Worm (Caenorhabditis elegans) whole organism, L4/young adult: ENCODE measurements around the gene marb-1.
"Not testable (repeated sequence)": the region's sequence is repeated elsewhere in the genome, so short reads cannot be mapped to it uniquely, and the experiment has no call there.

Experiments
- W03F9.2 ChIP-seq: fragments of 150-350 bp; optimal IDR thresholded peaks from 2 replicates; lab custom pipeline; 2014; ENCODE audit warnings: missing biosample characterization, missing genetic modification characterization
- dao-5 ChIP-seq: sonication (generic microtip); optimal IDR thresholded peaks from 2 replicates; lab custom pipeline; 2016; ENCODE audit warnings: missing genotype, missing genetic modification characterization, moderate library complexity, missing compliant biosample characterization
- him-1 ChIP-seq: sonication (generic microtip); optimal IDR thresholded peaks from 2 replicates; lab custom pipeline; 2016; ENCODE audit warnings: missing genotype, missing genetic modification reagents, missing genetic modification characterization, missing compliant biosample characterization

The marb-1 gene

DNA sequence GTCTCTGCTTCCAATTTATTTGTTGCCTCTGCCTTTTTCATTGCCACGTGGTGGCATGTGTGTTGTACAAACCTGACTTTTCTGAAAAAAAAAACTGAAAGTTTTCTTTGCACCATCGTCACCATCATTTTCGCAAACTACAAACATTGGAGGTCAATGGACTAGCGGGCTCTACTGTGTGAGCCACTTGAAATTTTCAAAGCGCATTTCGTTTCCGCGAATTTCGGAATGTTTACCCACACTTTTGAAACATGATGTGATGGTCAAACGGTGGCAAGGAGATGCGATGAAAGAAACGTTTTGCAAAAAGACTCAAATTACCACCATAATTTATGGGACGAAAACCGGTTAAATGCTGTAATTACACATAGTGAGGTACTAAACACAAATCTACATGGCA is 937 bp downstream of the marb-1 start:
- no peak for TF ChIP-seq dao-5 (tag; lab: Kevin White, UChicago)
- TF ChIP-seq W03F9.2 (tag; lab: Kevin White, UChicago), result no peak
- TF ChIP-seq him-1, result no peak

DNA sequence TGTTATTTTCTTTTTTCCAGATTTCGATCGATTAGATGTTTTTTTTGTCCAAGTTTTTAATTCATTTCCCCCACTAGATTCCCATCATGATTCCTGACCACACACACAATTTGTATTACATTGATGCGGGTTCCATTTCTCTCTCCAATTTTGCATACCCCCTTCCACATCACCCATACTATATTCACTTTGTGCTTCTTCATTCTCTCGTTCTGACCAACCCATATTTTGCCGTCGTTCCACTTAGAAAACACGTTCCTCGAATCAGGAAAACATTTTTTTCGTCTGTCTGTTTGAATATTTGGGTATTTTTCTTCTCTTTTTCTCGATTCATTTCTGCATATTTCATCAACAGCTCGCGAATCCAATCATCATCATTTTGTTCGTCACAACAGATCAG is 1.4 kb downstream of the marb-1 start:
- TF ChIP-seq W03F9.2 (tag; lab: Kevin White, UChicago), result no peak
- TF ChIP-seq him-1, result no peak
- no peak for TF ChIP-seq dao-5 (tag; lab: Kevin White, UChicago)

DNA sequence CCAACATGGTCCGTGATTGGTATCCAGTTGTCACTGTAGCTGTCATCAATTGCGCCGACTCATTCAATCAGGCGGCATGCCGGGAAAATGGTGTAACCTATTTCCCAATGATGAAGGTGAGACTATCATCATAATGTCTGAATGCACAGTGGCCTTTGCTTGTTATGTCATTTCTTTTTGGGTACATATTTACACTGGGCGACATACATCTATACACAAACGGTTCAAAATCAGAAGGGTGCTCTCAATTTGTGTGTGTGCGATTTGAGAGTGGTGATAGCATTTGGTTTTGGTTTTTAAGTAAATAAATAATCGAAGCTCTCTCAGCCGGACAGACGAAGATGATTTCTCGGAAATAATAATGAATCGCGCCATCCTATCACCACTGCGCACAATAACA is 4.8 kb downstream of the marb-1 start:
- TF ChIP-seq him-1 (no peak), dao-5 (tag; lab: Kevin White, UChicago) (no peak), W03F9.2 (tag; lab: Kevin White, UChicago) (no peak)

DNA sequence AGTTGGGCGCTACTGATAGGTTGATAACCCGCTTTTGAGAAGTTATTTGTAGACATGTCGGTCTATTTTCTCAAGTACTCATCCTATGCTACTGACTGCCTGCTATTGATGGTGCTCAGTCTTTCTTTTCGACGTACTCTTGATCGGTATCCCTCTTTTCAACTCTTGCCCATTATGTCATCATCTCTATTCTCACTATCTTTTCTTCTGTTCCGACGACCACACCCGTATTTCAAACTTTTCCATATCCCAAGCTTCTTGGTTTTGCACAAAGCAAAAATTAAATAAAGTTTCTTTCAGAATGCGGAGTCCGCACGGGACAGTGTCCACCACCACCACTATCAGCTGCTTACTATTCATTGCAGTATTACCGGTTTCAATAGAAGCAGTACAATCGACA is 5.9 kb downstream of the marb-1 start, which contains the start of gene F35G2.1:
F35G2.1 (plus strand) TSS at position 301 of the 400 bp plus-strand sequence.
- no peak for TF ChIP-seq dao-5 (tag; lab: Kevin White, UChicago)
- no peak for TF ChIP-seq him-1
- no peak for TF ChIP-seq W03F9.2 (tag; lab: Kevin White, UChicago)

DNA sequence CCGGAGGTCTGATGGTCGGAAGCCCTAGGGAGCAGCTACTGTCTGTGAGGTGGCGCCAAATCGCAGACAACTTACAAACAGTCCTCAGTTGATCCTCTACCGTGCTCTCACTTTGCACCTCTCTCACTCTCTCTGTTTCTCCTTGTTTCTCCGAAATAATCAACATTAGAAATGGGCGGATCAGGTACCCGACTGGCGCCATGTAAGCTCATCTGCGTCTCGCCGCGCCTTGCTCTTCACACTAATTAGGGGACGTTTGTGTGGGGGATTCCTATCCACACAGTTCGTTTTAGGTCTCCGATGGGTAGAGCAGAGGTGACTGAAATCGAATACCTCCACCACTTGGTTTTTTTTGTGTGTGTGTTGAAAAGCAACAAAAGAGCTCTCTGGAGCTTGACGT is 6.8 kb downstream of the marb-1 start:
- TF ChIP-seq dao-5 (tag; lab: Kevin White, UChicago) (no peak), W03F9.2 (tag; lab: Kevin White, UChicago) (no peak), him-1 (no peak)

DNA sequence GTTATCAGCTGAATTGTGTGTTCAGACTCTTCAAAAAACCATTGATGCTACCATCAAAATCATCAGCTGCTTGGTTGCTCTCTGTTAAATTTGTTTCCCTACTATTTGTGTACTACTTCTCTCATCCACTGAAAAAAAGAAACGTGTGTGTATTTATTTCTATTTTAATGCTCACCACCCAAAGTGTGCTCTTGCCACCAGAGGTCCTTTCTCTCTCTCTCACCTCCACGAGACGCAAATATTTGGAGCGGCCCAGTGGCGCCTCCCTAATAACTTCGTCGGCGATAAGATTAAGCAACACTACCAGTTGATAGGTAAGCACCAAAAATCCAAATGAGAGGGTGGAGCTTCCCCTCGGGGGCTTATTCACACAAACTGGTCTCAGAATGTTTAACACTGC is 8.0 kb downstream of the marb-1 start:
- no peak for TF ChIP-seq W03F9.2 (tag; lab: Kevin White, UChicago)
- no peak for TF ChIP-seq dao-5 (tag; lab: Kevin White, UChicago)
- no peak for TF ChIP-seq him-1

DNA sequence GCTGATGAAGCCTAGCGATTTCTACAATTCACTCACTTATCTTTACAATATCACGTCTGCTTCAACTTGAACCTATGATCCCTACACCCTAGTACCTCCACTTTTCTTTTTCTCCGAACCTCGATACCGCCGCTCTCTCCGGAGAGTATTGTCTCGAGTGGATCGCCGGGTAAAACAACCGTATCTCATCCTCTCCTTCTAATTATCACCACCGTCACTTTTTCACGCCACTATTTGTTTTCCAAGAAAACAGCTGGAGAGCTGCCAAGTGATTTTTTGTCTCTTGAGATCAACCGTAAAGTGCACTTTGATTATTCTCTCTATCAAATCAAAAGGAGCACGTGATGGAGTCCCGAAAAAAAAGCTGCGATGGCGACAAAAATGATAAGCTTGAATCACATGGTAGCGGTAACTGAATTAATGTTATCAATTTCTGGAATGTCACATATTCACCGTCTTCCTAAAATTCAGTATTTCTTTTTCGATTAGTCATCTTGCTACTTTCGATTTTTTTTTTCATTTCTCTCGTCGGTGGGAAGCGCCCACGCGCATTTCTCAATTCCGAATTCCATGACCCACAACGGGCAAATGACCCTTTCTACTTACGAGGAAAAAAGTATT is 9.2 kb downstream of the marb-1 start:
- TF ChIP-seq dao-5 (tag; lab: Kevin White, UChicago), result no peak
- TF ChIP-seq him-1, result no peak
- no peak for TF ChIP-seq W03F9.2 (tag; lab: Kevin White, UChicago)

DNA sequence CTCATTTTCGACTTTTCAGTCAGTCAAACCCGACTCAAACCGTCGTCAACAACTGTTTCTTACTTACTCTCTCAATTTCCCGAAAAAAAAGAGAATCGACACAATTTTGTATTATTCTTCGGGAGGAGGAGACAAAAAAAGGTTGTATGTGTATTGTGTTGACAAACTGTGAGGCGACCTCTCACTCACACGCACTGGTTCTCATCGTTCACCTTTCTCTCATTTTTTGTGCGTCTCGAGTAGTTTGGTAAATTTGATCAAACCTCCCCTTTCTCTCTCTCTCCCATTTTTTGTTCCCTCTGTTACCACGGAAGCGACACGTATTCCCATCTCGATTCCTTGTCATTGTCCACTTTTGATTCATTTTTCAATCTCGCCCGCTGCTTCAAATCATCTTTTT is 10.0 kb downstream of the marb-1 start:
- no peak for TF ChIP-seq W03F9.2 (tag; lab: Kevin White, UChicago)
- no peak for TF ChIP-seq him-1
- no peak for TF ChIP-seq dao-5 (tag; lab: Kevin White, UChicago)

DNA sequence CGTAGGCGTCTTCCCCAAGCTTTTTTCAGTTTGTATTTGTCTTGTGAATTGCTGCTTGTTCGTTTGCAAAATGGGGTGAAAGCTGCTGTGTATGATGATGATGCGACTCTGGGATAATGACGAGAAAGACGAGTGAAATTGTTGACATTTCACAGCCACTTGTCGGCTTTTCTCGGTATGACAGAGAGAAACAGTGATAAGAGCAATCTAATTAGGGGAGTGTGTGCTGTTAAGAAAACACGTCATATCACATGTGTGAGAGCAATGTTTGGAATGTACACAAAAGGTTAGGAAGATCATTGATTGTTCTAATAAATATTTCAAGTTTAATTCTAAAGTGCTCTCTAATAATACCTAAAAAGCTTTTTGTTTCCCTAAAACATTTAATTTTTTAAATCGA is 11.1 kb downstream of the marb-1 start:
- no peak for TF ChIP-seq him-1
- TF ChIP-seq W03F9.2 (tag; lab: Kevin White, UChicago), result no peak
- TF ChIP-seq dao-5 (tag; lab: Kevin White, UChicago), result no peak

DNA sequence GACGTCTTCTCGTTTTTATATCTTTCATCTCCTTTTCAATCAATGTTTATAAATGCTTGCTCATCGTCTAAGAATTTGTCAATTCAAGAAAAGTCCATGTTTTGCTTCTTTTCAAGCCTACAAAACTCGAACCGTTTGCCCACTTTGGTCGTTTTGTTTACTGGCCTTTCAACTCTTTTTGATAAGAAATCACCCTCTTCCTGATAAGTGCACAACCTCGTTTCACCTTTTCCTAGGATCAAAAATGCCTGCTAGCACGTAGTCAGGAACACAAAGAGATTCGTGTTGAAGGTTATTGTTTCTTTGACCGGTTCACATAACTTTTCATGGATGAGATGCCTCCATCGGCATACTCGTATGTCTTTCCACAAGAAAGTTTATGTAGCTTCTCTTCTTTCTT is 12.2 kb downstream of the marb-1 start:
- no peak for TF ChIP-seq W03F9.2 (tag; lab: Kevin White, UChicago)
- TF ChIP-seq him-1, result no peak
- TF ChIP-seq dao-5 (tag; lab: Kevin White, UChicago), result no peak

DNA sequence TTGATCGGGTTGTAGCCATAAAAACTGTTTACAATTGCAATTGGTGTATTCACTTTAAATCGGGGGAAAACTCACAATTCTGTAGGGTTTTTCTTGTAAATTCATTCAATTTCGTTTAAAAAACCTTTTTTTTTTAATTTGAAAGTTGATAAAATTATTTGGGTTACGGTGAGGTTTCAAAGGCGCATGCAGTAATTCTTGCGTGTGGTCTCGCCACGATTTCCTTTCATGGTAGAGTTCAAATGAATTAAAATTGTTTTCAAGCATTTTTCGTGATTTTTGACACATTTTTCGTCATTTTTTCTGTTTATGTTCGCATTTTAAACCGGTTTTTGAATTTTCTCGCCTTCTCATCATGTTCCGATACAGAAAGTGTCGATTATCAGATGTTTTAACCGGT is 14.1 kb downstream of the marb-1 start:
- peak; percentile 12 for TF ChIP-seq W03F9.2 (tag; lab: Kevin White, UChicago)
- TF ChIP-seq dao-5 (tag; lab: Kevin White, UChicago), result no peak
- no peak for TF ChIP-seq him-1

DNA sequence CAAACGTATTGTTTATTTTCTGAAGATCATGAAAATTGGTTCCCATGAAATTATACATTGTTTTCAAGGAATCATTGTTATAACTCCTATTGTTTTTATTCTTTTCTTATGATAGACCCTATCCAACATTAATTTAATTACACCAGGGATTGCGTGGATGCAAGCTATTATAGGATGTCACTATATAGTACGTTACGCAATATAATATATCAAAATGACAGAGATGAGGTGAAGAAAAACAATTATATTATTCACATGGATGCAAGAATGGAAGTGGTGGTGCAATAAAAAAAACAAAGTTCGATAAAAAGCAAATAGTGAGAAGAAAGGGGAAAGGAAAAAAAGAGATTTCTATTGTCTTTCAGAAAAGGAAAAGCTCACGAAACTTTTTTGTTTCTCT is 15.5 kb downstream of the marb-1 start:
- TF ChIP-seq him-1, result no peak
- TF ChIP-seq dao-5 (tag; lab: Kevin White, UChicago), result no peak
- TF ChIP-seq W03F9.2 (tag; lab: Kevin White, UChicago), result no peak

DNA sequence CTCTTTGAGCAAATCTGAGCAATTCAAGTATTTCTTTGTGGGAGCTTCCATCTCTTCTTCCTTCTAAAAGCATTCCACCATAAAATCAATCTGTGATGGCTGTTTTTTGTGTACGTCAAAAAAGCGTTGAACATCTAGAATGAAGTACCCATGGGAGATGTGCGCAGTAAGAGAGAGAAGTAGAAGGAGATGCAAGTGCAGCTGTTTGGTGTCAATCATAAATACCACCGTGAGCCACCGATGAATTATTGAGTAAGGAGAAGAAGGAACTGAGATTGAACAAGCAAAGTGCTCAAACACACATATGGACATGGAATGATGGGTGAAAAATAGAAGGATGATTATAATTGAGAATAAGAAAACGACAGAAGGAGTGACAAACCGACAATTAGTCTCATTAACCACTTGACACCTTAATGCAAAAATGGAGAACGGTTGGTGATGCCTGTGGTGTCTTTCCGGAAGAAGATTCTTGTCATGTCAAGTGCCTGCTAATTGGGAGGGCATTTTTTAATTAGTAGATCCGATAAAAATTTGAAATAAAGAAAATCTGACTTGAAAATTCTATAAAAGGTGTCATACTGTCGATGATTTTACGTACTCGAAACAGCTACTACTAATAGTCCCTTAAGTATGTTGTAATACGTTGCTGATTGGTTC is 16.6 kb downstream of the marb-1 start:
- no peak for TF ChIP-seq him-1

DNA sequence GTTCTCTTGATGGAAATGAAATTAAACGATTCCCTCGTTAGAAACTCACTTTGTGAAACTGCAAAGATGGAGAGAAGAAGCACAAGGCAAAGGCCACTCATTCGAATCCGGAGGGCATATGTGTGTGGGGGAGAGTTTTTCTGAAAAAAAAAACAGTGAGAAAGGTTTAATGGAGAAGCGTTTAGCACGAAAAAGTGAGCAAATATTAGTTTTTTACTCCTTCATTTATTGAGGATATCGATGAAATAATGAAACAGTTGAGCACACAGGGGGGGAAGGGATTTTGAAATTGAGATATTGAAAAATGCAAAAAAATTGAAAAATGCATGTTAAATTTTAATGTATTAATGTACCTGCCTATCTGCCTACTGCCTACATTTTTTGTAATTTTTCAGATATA is 30.6 kb downstream of the marb-1 start, which contains the start of gene nlr-1:
nlr-1 (minus strand) TSS at position 101 of the 400 bp plus-strand sequence.
- not testable (repeated sequence) for TF ChIP-seq him-1; W03F9.2 (tag; lab: Kevin White, UChicago); dao-5 (tag; lab: Kevin White, UChicago)

DNA sequence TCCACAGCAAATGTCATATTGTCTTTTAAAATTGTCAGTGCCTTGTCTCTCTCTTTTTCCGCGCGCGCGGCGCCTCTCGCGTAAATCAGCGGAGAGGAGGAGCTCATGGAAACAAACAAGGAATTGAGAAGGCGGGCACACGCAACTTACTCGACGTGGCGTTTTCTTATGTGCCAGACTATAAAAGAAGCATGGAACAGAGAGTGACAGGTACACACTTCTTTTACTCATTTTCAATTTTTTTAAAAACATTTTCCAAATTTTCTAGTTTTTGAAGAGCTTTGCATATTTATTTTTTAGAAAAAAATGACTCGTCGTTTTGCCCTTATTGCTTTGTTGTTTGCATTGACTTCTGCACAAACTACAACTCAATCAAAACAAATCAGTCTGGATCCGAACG is 40.9 kb downstream of the marb-1 start, which contains the start of gene F20B10.3:
F20B10.3 (plus strand) TSS at position 301 of the 400 bp plus-strand sequence.
- TF ChIP-seq W03F9.2 (tag; lab: Kevin White, UChicago), result no peak
- no peak for TF ChIP-seq dao-5 (tag; lab: Kevin White, UChicago)
- TF ChIP-seq him-1, result no peak
